Worm (Caenorhabditis elegans): ENCODE results near the gene Y39G8B.5.
A peak's percentile ranks its signal among the peaks of the same experiment; 100 is the strongest.

Y39G8B.5 gene

ce11 chrII:13962319-13962718, 29.3 kb downstream of the Y39G8B.5 start, which contains the start of gene rpi-1:
Gene rpi-1, minus strand, starts transcription at chrII:13962419.
- TF ChIP-seq hpl-2 (GFP tag; optimal IDR thresholded peaks at IDR 0.05): no peak
- no peak for TF ChIP-seq vab-15 (tag; optimal IDR thresholded peaks at IDR 0.05)
- TF ChIP-seq F16B12.6 (tag; optimal IDR thresholded peaks at IDR 0.05): no peak
- no peak for TF ChIP-seq sptf-1 (tag; optimal IDR thresholded peaks at IDR 0.05)
- no peak for TF ChIP-seq swsn-7 (tag; optimal IDR thresholded peaks at IDR 0.05)
- TF ChIP-seq nhr-237 (tag; optimal IDR thresholded peaks at IDR 0.05): no peak
- TF ChIP-seq nhr-19 (GFP tag; conservative IDR thresholded peaks at IDR 0.05): no peak
- TF ChIP-seq sox-4 (tag; optimal IDR thresholded peaks at IDR 0.05): no peak
- TF ChIP-seq ceh-88 (GFP tag; IDR thresholded peaks at IDR 0.05): no peak
- TF ChIP-seq zip-4 (GFP tag; optimal IDR thresholded peaks at IDR 0.05): no peak
- TF ChIP-seq lin-14 (GFP tag; optimal IDR thresholded peaks at IDR 0.05): no peak
- no peak for TF ChIP-seq nhr-90 (tag; optimal IDR thresholded peaks at IDR 0.05; ENCODE audit: poor library complexity)
- TF ChIP-seq efl-1 (optimal IDR thresholded peaks at IDR 0.05): no peak
- no peak for TF ChIP-seq efl-1 (GFP tag; optimal IDR thresholded peaks at IDR 0.05 in 1 of 2)
- TF ChIP-seq lin-39 (tag; optimal IDR thresholded peaks at IDR 0.05): no peak
- TF ChIP-seq unc-98 (GFP tag; IDR thresholded peaks at IDR 0.05): no peak
- no peak for TF ChIP-seq nhr-47 (tag; optimal IDR thresholded peaks at IDR 0.05)
- TF ChIP-seq irx-1 (tag; optimal IDR thresholded peaks at IDR 0.05): no peak
- TF ChIP-seq C16A3.4 (tag; optimal IDR thresholded peaks at IDR 0.05): no peak

- peak; percentile 14 for TF ChIP-seq nhr-85 (tag)
- no peak for TF ChIP-seq mef-2 (tag; optimal IDR thresholded peaks at IDR 0.05)
These were observed 30.1 kb downstream of the Y39G8B.5 start for ce11 chrII:13961567-13961966.

ce11 chrII:13958359-13958758, 33.3 kb downstream of the Y39G8B.5 start:
- TF ChIP-seq nhr-71 (tag; optimal IDR thresholded peaks at IDR 0.05): peak; percentile 25
- TF ChIP-seq sptf-1 (tag; optimal IDR thresholded peaks at IDR 0.05): no peak
- peak; percentile 23 for TF ChIP-seq nhr-85 (tag)
- peak; percentile 36 for TF ChIP-seq elt-2 (tag; optimal IDR thresholded peaks at IDR 0.05)
- TF ChIP-seq dpl-1 (GFP tag; optimal IDR thresholded peaks at IDR 0.05): peak in 1 of 3 experiments; percentile 38
- TF ChIP-seq mep-1 (tag; optimal IDR thresholded peaks at IDR 0.05): no peak
- peak in 1 of 2 experiments; percentile 44 for TF ChIP-seq lin-35 (GFP tag; optimal IDR thresholded peaks at IDR 0.05)
- no peak for TF ChIP-seq snu-23 (GFP tag; optimal IDR thresholded peaks at IDR 0.05)
- peak; percentile 5 to 22 for TF ChIP-seq lsy-2 (tag; optimal IDR thresholded peaks at IDR 0.05)
- peak; percentile 23 for TF ChIP-seq lin-14 (GFP tag; optimal IDR thresholded peaks at IDR 0.05)

- TF ChIP-seq nhr-76 (tag; optimal IDR thresholded peaks at IDR 0.05) (no peak), elt-2 (tag; optimal IDR thresholded peaks at IDR 0.05) (peak; percentile 56)
These were observed 34.2 kb downstream of the Y39G8B.5 start, which contains the start of gene zip-3 for ce11 chrII:13957437-13957836. Gene zip-3, minus strand, starts transcription at chrII:13957457.

ce11 chrII:13956529-13956928, 35.1 kb downstream of the Y39G8B.5 start:
- TF ChIP-seq elt-2 (tag; optimal IDR thresholded peaks at IDR 0.05): peak; percentile 89
- no peak for TF ChIP-seq ztf-11 (tag; optimal IDR thresholded peaks at IDR 0.05)
- no peak for TF ChIP-seq nhr-76 (tag; optimal IDR thresholded peaks at IDR 0.05)
- TF ChIP-seq ceh-8 (GFP tag; optimal IDR thresholded peaks at IDR 0.05): no peak
- no peak for TF ChIP-seq Y116A8C.19 (tag; optimal IDR thresholded peaks at IDR 0.05; ENCODE audit: borderline replicate concordance)
- no peak for TF ChIP-seq sup-37 (GFP tag; optimal IDR thresholded peaks at IDR 0.05)
- TF ChIP-seq F16B12.6 (tag; optimal IDR thresholded peaks at IDR 0.05): no peak
- no peak for TF ChIP-seq sptf-1 (tag; optimal IDR thresholded peaks at IDR 0.05)
- no peak for TF ChIP-seq unc-62 (GFP tag; optimal IDR thresholded peaks at IDR 0.05)
- peak; percentile 20 for TF ChIP-seq nhr-20 (tag; optimal IDR thresholded peaks at IDR 0.05)
- no peak for TF ChIP-seq nhr-12 (tag; optimal IDR thresholded peaks at IDR 0.05)
- no peak for TF ChIP-seq efl-3 (GFP tag; optimal IDR thresholded peaks at IDR 0.05)
- no peak for TF ChIP-seq ceh-82 (tag; optimal IDR thresholded peaks at IDR 0.05)
- no peak for TF ChIP-seq nhr-90 (tag; optimal IDR thresholded peaks at IDR 0.05; ENCODE audit: poor library complexity)
- TF ChIP-seq tlp-1 (tag; optimal IDR thresholded peaks at IDR 0.05): no peak
- no peak for TF ChIP-seq jun-1 (tag; optimal IDR thresholded peaks at IDR 0.05)
- TF ChIP-seq unc-30 (tag; optimal IDR thresholded peaks at IDR 0.05): no peak
- TF ChIP-seq lsy-2 (tag; optimal IDR thresholded peaks at IDR 0.05): peak in 1 of 2 experiments; percentile 25
- TF ChIP-seq efl-1 (optimal IDR thresholded peaks at IDR 0.05): no peak
- peak in 1 of 2 experiments; percentile 67 for TF ChIP-seq efl-1 (GFP tag; optimal IDR thresholded peaks at IDR 0.05 in 1 of 2)
- TF ChIP-seq elt-3 (tag; optimal IDR thresholded peaks at IDR 0.05): no peak
- TF ChIP-seq nhr-77 (tag; optimal IDR thresholded peaks at IDR 0.05): peak; percentile 4
- no peak for TF ChIP-seq nhr-84 (tag; optimal IDR thresholded peaks at IDR 0.05)
- no peak for TF ChIP-seq fkh-10 (GFP tag; optimal IDR thresholded peaks at IDR 0.05)
- TF ChIP-seq nhr-237 (tag; optimal IDR thresholded peaks at IDR 0.05): no peak

All from whole organism, L1 larva.